Worm (Caenorhabditis elegans) whole organism, L3 larva: ENCODE results near the gene glct-6.

Experiments used
- ZK546.5 ChIP-seq: sonication (generic microtip); optimal IDR thresholded peaks from 2 replicates; lab custom pipeline; 2017; ENCODE audit warnings: missing biosample characterization, missing genetic modification characterization
- ama-1 ChIP-seq: fragments of 150-350 bp; optimal IDR thresholded peaks from 2 replicates; lab custom pipeline; 2018
- ceh-16 ChIP-seq: sonication (generic microtip); optimal IDR thresholded peaks from 2 replicates; lab custom pipeline; 2017; ENCODE audit warnings: missing biosample characterization, missing genetic modification characterization
- ceh-28 ChIP-seq: fragments of 150-350 bp; optimal IDR thresholded peaks from 2 replicates; lab custom pipeline; 2014; ENCODE audit warnings: missing biosample characterization, missing genetic modification reagents, missing genetic modification characterization
- ceh-82 ChIP-seq: fragments of 150-350 bp; optimal IDR thresholded peaks from 2 replicates; lab custom pipeline; 2014; ENCODE audit warnings: missing biosample characterization, missing genetic modification characterization
- ceh-9 ChIP-seq: sonication (generic microtip); optimal IDR thresholded peaks from 2 replicates; lab custom pipeline; 2018; ENCODE audit warnings: missing biosample characterization, missing genetic modification characterization
- daf-12 ChIP-seq: fragments of 150-350 bp; optimal IDR thresholded peaks from 2 replicates; lab custom pipeline; 2014; ENCODE audit warnings: missing biosample characterization, missing genetic modification reagents, missing genetic modification characterization
- egl-27 ChIP-seq: sonication (generic microtip); optimal IDR thresholded peaks from 4 replicates; lab custom pipeline; 2017; ENCODE audit warnings: missing biosample characterization, missing genetic modification reagents, missing genetic modification characterization
- egl-5 ChIP-seq: fragments of 150-350 bp; optimal IDR thresholded peaks from 2 replicates; lab custom pipeline; 2017; ENCODE audit warnings: missing biosample characterization, missing genetic modification reagents, missing genetic modification characterization, inconsistent platforms
- elt-1 ChIP-seq: fragments of 150-350 bp; optimal IDR thresholded peaks from 2 replicates; lab custom pipeline; 2014; ENCODE audit warnings: missing biosample characterization, missing genetic modification characterization
- elt-2 ChIP-seq: sonication (generic microtip); optimal IDR thresholded peaks from 2 replicates; lab custom pipeline; 2016; ENCODE audit warnings: missing genetic modification reagents, mild to moderate bottlenecking, missing genetic modification characterization, missing compliant biosample characterization
- elt-3 ChIP-seq, 3 experiments: fragments of 150-350 bp in 1 of 3; sonication (generic microtip) in 2 of 3; optimal IDR thresholded peaks; 2 replicates in 2 of 3; 4 replicates in 1 of 3; lab custom pipeline; 2014 to 2017; ENCODE audit warnings: missing biosample characterization in 3 of 3, missing genetic modification characterization in 3 of 3
- eor-1 ChIP-seq, 2 experiments: fragments of 150-350 bp; optimal IDR thresholded peaks; 2 replicates each; lab custom pipeline; 2014 to 2018; ENCODE audit warnings: missing biosample characterization in 2 of 2, missing genetic modification characterization in 2 of 2
- fkh-10 ChIP-seq: sonication (generic microtip); optimal IDR thresholded peaks from 2 replicates; lab custom pipeline; 2017; ENCODE audit warnings: missing biosample characterization, missing genetic modification reagents, missing genetic modification characterization
- fkh-2 ChIP-seq: fragments of 150-350 bp; optimal IDR thresholded peaks from 2 replicates; lab custom pipeline; 2014; ENCODE audit warnings: missing biosample characterization, missing genetic modification reagents, missing genetic modification characterization
- fos-1 ChIP-seq: fragments of 150-350 bp; optimal IDR thresholded peaks from 2 replicates; lab custom pipeline; 2014; ENCODE audit warnings: missing biosample characterization, missing genetic modification characterization
- jun-1 ChIP-seq: fragments of 150-350 bp; optimal IDR thresholded peaks from 2 replicates; lab custom pipeline; 2014; ENCODE audit warnings: missing biosample characterization, missing genetic modification reagents, missing genetic modification characterization
- lin-15B ChIP-seq: fragments of 150-350 bp; optimal IDR thresholded peaks from 2 replicates; lab custom pipeline; 2014; ENCODE audit warnings: missing biosample characterization, missing genetic modification characterization
- mdl-1 ChIP-seq: fragments of 150-350 bp; optimal IDR thresholded peaks from 2 replicates; lab custom pipeline; 2014; ENCODE audit warnings: missing biosample characterization, missing genetic modification characterization
- mml-1 ChIP-seq: fragments of 150-350 bp; sonication (generic microtip); optimal IDR thresholded peaks from 3 replicates; lab custom pipeline; 2014; ENCODE audit warnings: missing biosample characterization, missing genetic modification characterization
- nhr-23 ChIP-seq: fragments of 150-350 bp; optimal IDR thresholded peaks from 2 replicates; lab custom pipeline; 2014; ENCODE audit warnings: missing biosample characterization, missing genetic modification reagents, missing genetic modification characterization
- nhr-237 ChIP-seq: fragments of 150-350 bp; optimal IDR thresholded peaks from 2 replicates; lab custom pipeline; 2014; ENCODE audit warnings: missing biosample characterization, missing genetic modification characterization
- nhr-25 ChIP-seq: sonication (generic microtip); optimal IDR thresholded peaks from 2 replicates; lab custom pipeline; 2017; ENCODE audit warnings: missing biosample characterization, missing genetic modification characterization
- nhr-28 ChIP-seq: fragments of 150-350 bp; optimal IDR thresholded peaks from 2 replicates; lab custom pipeline; 2014; ENCODE audit warnings: missing biosample characterization, missing genetic modification characterization
- nhr-67 ChIP-seq: fragments of 150-350 bp; optimal IDR thresholded peaks from 2 replicates; lab custom pipeline; 2014; ENCODE audit warnings: missing biosample characterization, missing genetic modification characterization
- pha-4 ChIP-seq: fragments of 150-350 bp; optimal IDR thresholded peaks from 2 replicates; lab custom pipeline; 2014; ENCODE audit warnings: missing biosample characterization, missing genetic modification reagents, missing genetic modification characterization
- pqm-1 ChIP-seq: fragments of 150-350 bp; optimal IDR thresholded peaks from 2 replicates; lab custom pipeline; 2017; ENCODE audit warnings: missing biosample characterization, missing genetic modification characterization, inconsistent platforms
- sea-2 ChIP-seq: fragments of 150-350 bp; sonication (generic microtip); optimal IDR thresholded peaks from 4 replicates; lab custom pipeline; 2014; ENCODE audit warnings: missing biosample characterization, missing genetic modification reagents, missing genetic modification characterization
- skn-1 ChIP-seq: fragments of 150-350 bp; optimal IDR thresholded peaks from 2 replicates; lab custom pipeline; 2014; ENCODE audit warnings: missing biosample characterization, missing genetic modification characterization
- unc-39 ChIP-seq: sonication (generic microtip); optimal IDR thresholded peaks from 4 replicates; lab custom pipeline; 2017; ENCODE audit warnings: missing biosample characterization, missing genetic modification characterization
- unc-62 ChIP-seq: fragments of 150-350 bp; sonication (generic microtip); optimal IDR thresholded peaks from 4 replicates; lab custom pipeline; 2014; ENCODE audit warnings: missing biosample characterization, missing genetic modification reagents, missing genetic modification characterization
- zag-1 ChIP-seq: fragments of 150-350 bp; optimal IDR thresholded peaks from 2 replicates; lab custom pipeline; 2014; ENCODE audit warnings: missing biosample characterization, missing genetic modification characterization
- ztf-4 ChIP-seq: fragments of 150-350 bp; optimal IDR thresholded peaks from 2 replicates; lab custom pipeline; 2014; ENCODE audit warnings: missing biosample characterization, missing genetic modification characterization

glct-6 gene

DNA sequence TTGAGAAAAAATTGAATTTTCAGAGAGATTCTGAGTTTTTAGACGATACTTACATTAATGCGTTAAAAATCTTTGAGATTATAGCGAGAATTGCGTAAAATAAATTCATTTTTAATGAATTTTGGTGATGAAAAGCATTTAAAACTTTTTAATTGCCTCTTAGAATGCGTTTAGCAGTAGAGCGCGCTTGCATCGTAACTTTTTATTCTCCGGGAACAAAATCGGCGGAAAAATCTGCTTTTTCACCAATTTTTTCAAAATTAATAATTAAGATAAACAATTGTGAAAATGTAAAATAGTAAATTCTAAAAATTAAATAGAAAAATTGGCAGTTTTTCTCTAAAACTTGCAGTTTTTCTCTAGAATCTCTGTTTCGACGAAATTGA lies 31.2 kb downstream of the glct-6 start:
- TF ChIP-seq mml-1 (tag; lab: Kevin White, UChicago) (no peak), pha-4 (tag; lab: Kevin White, UChicago) (no peak), ceh-82 (tag; lab: Kevin White, UChicago) (no peak), nhr-25 (tag; lab: Kevin White, UChicago) (no peak), fkh-10 (GFP tag; lab: Kevin White, UChicago) (no peak), zag-1 (no peak), elt-1 (tag; lab: Kevin White, UChicago) (no peak), fkh-2 (tag; lab: Kevin White, UChicago) (no peak), pqm-1 (tag; lab: Kevin White, UChicago) (no peak), mdl-1 (tag; lab: Kevin White, UChicago) (no peak), ceh-28 (tag; lab: Kevin White, UChicago) (no peak), jun-1 (tag; lab: Kevin White, UChicago) (no peak), lin-15B (tag; lab: Kevin White, UChicago) (no peak), eor-1 (tag; optimal IDR thresholded peaks at IDR 0.05; lab: Kevin White, UChicago) (no peak)

- no peak for TF ChIP-seq elt-3 (tag; optimal IDR thresholded peaks at IDR 0.05; lab: Kevin White, UChicago)
- no peak for TF ChIP-seq nhr-67 (tag; lab: Kevin White, UChicago)
- no peak for TF ChIP-seq ceh-9
- TF ChIP-seq elt-1 (tag; lab: Kevin White, UChicago), result no peak
- TF ChIP-seq egl-5 (tag; lab: Kevin White, UChicago), result no peak
- no peak for TF ChIP-seq fkh-2 (tag; lab: Kevin White, UChicago)
- no peak for TF ChIP-seq ztf-4 (tag; lab: Kevin White, UChicago)
- no peak for TF ChIP-seq ZK546.5
- no peak for TF ChIP-seq unc-39 (tag; lab: Kevin White, UChicago)
- no peak for TF ChIP-seq nhr-28 (tag; lab: Kevin White, UChicago)
- no peak for TF ChIP-seq eor-1 (tag; optimal IDR thresholded peaks at IDR 0.05; lab: Kevin White, UChicago)
- TF ChIP-seq ama-1 (lab: Kevin White, UChicago), result no peak
- TF ChIP-seq pqm-1 (tag; lab: Kevin White, UChicago), result no peak
- no peak for TF ChIP-seq nhr-25 (tag; lab: Kevin White, UChicago)
- TF ChIP-seq sea-2 (GFP tag; lab: Kevin White, UChicago), result no peak
- no peak for TF ChIP-seq skn-1 (tag; lab: Kevin White, UChicago)
Observed at ce11 chrIV:3817253-3817652, 33.2 kb downstream of the glct-6 start.

ce11 chrIV:3819278-3819777 lies 35.3 kb downstream of the glct-6 start, which contains the start of gene bris-1:
Gene bris-1, minus strand, starts transcription at chrIV:3819328.
- TF ChIP-seq pqm-1 (tag; lab: Kevin White, UChicago) (peak; percentile 8), elt-2 (tag; lab: Kevin White, UChicago) (peak; percentile 81), sea-2 (GFP tag; lab: Kevin White, UChicago) (no peak), pha-4 (tag; lab: Kevin White, UChicago) (no peak), nhr-67 (tag; lab: Kevin White, UChicago) (no peak), nhr-237 (no peak), ceh-9 (no peak), eor-1 (tag; optimal IDR thresholded peaks at IDR 0.05; lab: Kevin White, UChicago) (no peak), zag-1 (no peak), unc-62 (GFP tag; lab: Kevin White, UChicago) (no peak), fos-1 (tag; lab: Kevin White, UChicago) (no peak), jun-1 (tag; lab: Kevin White, UChicago) (no peak), daf-12 (no peak), unc-39 (tag; lab: Kevin White, UChicago) (no peak), nhr-23 (tag; lab: Kevin White, UChicago) (no peak), ztf-4 (tag; lab: Kevin White, UChicago) (no peak), mml-1 (tag; lab: Kevin White, UChicago) (no peak), ceh-28 (tag; lab: Kevin White, UChicago) (peak; percentile 2), ceh-16 (tag; lab: Kevin White, UChicago) (no peak)

- no peak for TF ChIP-seq nhr-23 (tag; lab: Kevin White, UChicago)
- peak; percentile 95 for TF ChIP-seq fkh-10 (GFP tag; lab: Kevin White, UChicago)
- no peak for TF ChIP-seq egl-27
Observed at ce11 chrIV:3820133-3820532, 36.1 kb downstream of the glct-6 start.

DNA sequence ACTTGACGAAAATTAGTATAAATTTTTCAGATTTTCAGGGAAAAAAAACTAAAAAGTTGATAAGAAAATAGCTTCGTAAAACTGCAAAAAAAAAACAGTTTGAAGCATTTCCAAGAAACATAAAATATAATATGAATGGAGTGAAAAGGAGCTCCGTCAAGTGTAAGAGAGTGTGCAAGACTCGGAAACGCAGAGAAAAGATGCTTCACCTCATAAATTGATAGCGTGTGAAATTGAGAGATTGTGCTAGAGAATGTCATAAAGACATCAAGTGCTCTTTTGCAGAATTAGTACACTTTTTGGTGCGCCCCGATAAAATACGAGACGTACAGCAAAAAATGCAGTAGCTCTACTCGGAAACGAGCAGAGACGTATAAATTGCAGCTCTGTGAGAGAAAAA lies 37.5 kb downstream of the glct-6 start:
- no peak for TF ChIP-seq mdl-1 (tag; lab: Kevin White, UChicago)
- TF ChIP-seq elt-2 (tag; lab: Kevin White, UChicago), result peak; percentile 34
